Worm (Caenorhabditis elegans) whole organism, L2 larva: Measurements from ENCODE around the gene hlh-13.
"Not testable (repeated sequence)": the region's sequence is repeated elsewhere in the genome, so short reads cannot be mapped to it uniquely, and the experiment has no call there.

Experiments
- C34F6.9 ChIP-seq: fragments of 150-350 bp; optimal IDR thresholded peaks from 2 replicates; lab custom pipeline; 2014; ENCODE audit warnings: missing biosample characterization, missing genetic modification characterization
- F13H6.1 ChIP-seq: sonication (generic microtip); optimal IDR thresholded peaks from 2 replicates; lab custom pipeline; 2016; ENCODE audit warnings: missing genetic modification characterization, missing compliant biosample characterization
- R02D3.7 ChIP-seq: fragments of 150-350 bp; optimal IDR thresholded peaks from 2 replicates; lab custom pipeline; 2014; ENCODE audit warnings: missing biosample characterization, missing genetic modification characterization
- Y55F3AM.14 ChIP-seq: fragments of 200-800 bp; sonication (Bioruptor generic); optimal IDR thresholded peaks from 2 replicates; lab custom pipeline; 2018; ENCODE audit warnings: mild to moderate bottlenecking, missing genetic modification characterization, missing compliant biosample characterization
- ZK546.5 ChIP-seq: sonication (generic microtip); optimal IDR thresholded peaks from 2 replicates; lab custom pipeline; 2017; ENCODE audit warnings: missing biosample characterization, missing genetic modification characterization
- alr-1 ChIP-seq: fragments of 150-350 bp; optimal IDR thresholded peaks from 2 replicates; lab custom pipeline; 2014; ENCODE audit warnings: missing biosample characterization, missing genetic modification characterization
- aly-2 ChIP-seq: fragments of 150-350 bp; optimal IDR thresholded peaks from 2 replicates; lab custom pipeline; 2014; ENCODE audit warnings: missing biosample characterization, missing genetic modification characterization
- ama-1 ChIP-seq: fragments of 150-350 bp; optimal IDR thresholded peaks from 2 replicates; lab custom pipeline; 2018; ENCODE audit warnings: inconsistent platforms
- blmp-1 ChIP-seq: sonication (generic microtip); optimal IDR thresholded peaks from 2 replicates; lab custom pipeline; 2017; ENCODE audit warnings: missing genetic modification characterization, mild to moderate bottlenecking, missing compliant biosample characterization, antibody characterized with exemption, moderate library complexity; ENCODE audit not compliant: insufficient read depth
- ceh-16 ChIP-seq: fragments of 150-350 bp; optimal IDR thresholded peaks from 2 replicates; lab custom pipeline; 2014; ENCODE audit warnings: missing biosample characterization, missing genetic modification characterization
- crh-2 ChIP-seq: sonication (generic microtip); optimal IDR thresholded peaks from 2 replicates; lab custom pipeline; 2017; ENCODE audit warnings: missing biosample characterization, missing genetic modification characterization
- dmd-4 ChIP-seq: sonication (generic microtip); optimal IDR thresholded peaks from 2 replicates; lab custom pipeline; 2017; ENCODE audit warnings: missing biosample characterization, missing genetic modification characterization
- elt-1 ChIP-seq: fragments of 150-350 bp; optimal IDR thresholded peaks from 2 replicates; lab custom pipeline; 2014; ENCODE audit warnings: missing biosample characterization, missing genetic modification characterization
- gmeb-1 ChIP-seq: fragments of 150-350 bp; optimal IDR thresholded peaks from 2 replicates; lab custom pipeline; 2014; ENCODE audit warnings: missing biosample characterization, missing genetic modification characterization
- lin-11 ChIP-seq: fragments of 150-350 bp; sonication (generic microtip); optimal IDR thresholded peaks from 2 replicates; lab custom pipeline; 2014; ENCODE audit warnings: missing biosample characterization, missing genetic modification characterization, inconsistent platforms, mixed read lengths
- lin-13 ChIP-seq: fragments of 150-350 bp; optimal IDR thresholded peaks from 2 replicates; lab custom pipeline; 2014; ENCODE audit warnings: missing biosample characterization, missing genetic modification reagents, missing genetic modification characterization
- lin-39 ChIP-seq: fragments of 150-350 bp; optimal IDR thresholded peaks from 2 replicates; lab custom pipeline; 2014; ENCODE audit warnings: missing biosample characterization, missing genetic modification reagents, missing genetic modification characterization
- lsy-2 ChIP-seq, 2 experiments: fragments of 150-350 bp in 1 of 2; sonication (generic microtip) in 1 of 2; optimal IDR thresholded peaks; 2 replicates each; lab custom pipeline; 2014 to 2017; ENCODE audit warnings: missing biosample characterization in 2 of 2, missing genetic modification characterization in 2 of 2
- mbf-1 ChIP-seq: sonication (generic microtip); optimal IDR thresholded peaks from 2 replicates; lab custom pipeline; 2017; ENCODE audit warnings: missing biosample characterization, missing genetic modification characterization
- mdl-1 ChIP-seq, 2 experiments: fragments of 150-350 bp in 1 of 2; sonication (generic microtip) in 1 of 2; optimal IDR thresholded peaks; 2 replicates each; lab custom pipeline; 2017; ENCODE audit warnings: missing biosample characterization in 2 of 2, missing genetic modification characterization in 2 of 2
- nhr-10 ChIP-seq: sonication (generic microtip); optimal IDR thresholded peaks from 2 replicates; lab custom pipeline; 2017; ENCODE audit warnings: missing biosample characterization, missing genetic modification characterization
- nhr-11 ChIP-seq: fragments of 150-350 bp; optimal IDR thresholded peaks from 2 replicates; lab custom pipeline; 2014; ENCODE audit warnings: missing biosample characterization, missing genetic modification characterization
- nhr-12 ChIP-seq: fragments of 150-350 bp; optimal IDR thresholded peaks from 2 replicates; lab custom pipeline; 2014; ENCODE audit warnings: missing biosample characterization, missing genetic modification characterization
- nhr-129 ChIP-seq: fragments of 150-350 bp; optimal IDR thresholded peaks from 2 replicates; lab custom pipeline; 2014; ENCODE audit warnings: missing biosample characterization, missing genetic modification characterization
- nhr-21 ChIP-seq: fragments of 150-350 bp; optimal IDR thresholded peaks from 2 replicates; lab custom pipeline; 2014; ENCODE audit warnings: missing biosample characterization, missing genetic modification characterization
- nhr-23 ChIP-seq: fragments of 150-350 bp; optimal IDR thresholded peaks from 2 replicates; lab custom pipeline; 2014; ENCODE audit warnings: missing biosample characterization, missing genetic modification reagents, missing genetic modification characterization
- nhr-237 ChIP-seq: fragments of 150-350 bp; optimal IDR thresholded peaks from 2 replicates; lab custom pipeline; 2014; ENCODE audit warnings: missing biosample characterization, missing genetic modification characterization
- nhr-25 ChIP-seq: fragments of 150-350 bp; sonication (generic microtip); optimal IDR thresholded peaks from 3 replicates; lab custom pipeline; 2014; ENCODE audit warnings: missing biosample characterization, missing genetic modification characterization
- nhr-6 ChIP-seq: fragments of 150-350 bp; optimal IDR thresholded peaks from 2 replicates; lab custom pipeline; 2014; ENCODE audit warnings: missing biosample characterization, missing genetic modification characterization
- nhr-77 ChIP-seq: fragments of 150-350 bp; optimal IDR thresholded peaks from 2 replicates; lab custom pipeline; 2014; ENCODE audit warnings: missing biosample characterization, missing genetic modification characterization
- peb-1 ChIP-seq: fragments of 150-350 bp; optimal IDR thresholded peaks from 2 replicates; lab custom pipeline; 2014; ENCODE audit warnings: missing biosample characterization, missing genetic modification characterization
- sem-4 ChIP-seq: fragments of 150-350 bp; optimal IDR thresholded peaks from 2 replicates; lab custom pipeline; 2014; ENCODE audit warnings: missing biosample characterization, missing genetic modification reagents, missing genetic modification characterization
- skn-1 ChIP-seq: sonication (generic microtip); optimal IDR thresholded peaks from 2 replicates; lab custom pipeline; 2017; ENCODE audit warnings: missing biosample characterization, missing genetic modification characterization
- sma-3 ChIP-seq: sonication (generic microtip); optimal IDR thresholded peaks from 2 replicates; lab custom pipeline; 2016; ENCODE audit warnings: missing genetic modification reagents, missing genetic modification characterization, missing compliant biosample characterization
- sma-9 ChIP-seq, 2 experiments: fragments of 150-350 bp in 1 of 2; sonication (generic microtip) in 1 of 2; optimal IDR thresholded peaks; 2 replicates each; lab custom pipeline; 2014 to 2016; ENCODE audit warnings: missing genetic modification characterization in 2 of 2, mild to moderate bottlenecking in 1 of 2, missing biosample characterization in 1 of 2, missing compliant biosample characterization in 1 of 2, missing genetic modification reagents in 1 of 2, moderate library complexity in 1 of 2
- snpc-4 ChIP-seq: fragments of 150-350 bp; optimal IDR thresholded peaks from 2 replicates; lab custom pipeline; 2014; ENCODE audit warnings: missing biosample characterization, missing genetic modification characterization
- unc-39 ChIP-seq: fragments of 150-350 bp; optimal IDR thresholded peaks from 2 replicates; lab custom pipeline; 2014; ENCODE audit warnings: missing biosample characterization, missing genetic modification characterization
- ztf-4 ChIP-seq: fragments of 150-350 bp; optimal IDR thresholded peaks from 2 replicates; lab custom pipeline; 2014; ENCODE audit warnings: missing biosample characterization, missing genetic modification characterization

The hlh-13 gene

DNA sequence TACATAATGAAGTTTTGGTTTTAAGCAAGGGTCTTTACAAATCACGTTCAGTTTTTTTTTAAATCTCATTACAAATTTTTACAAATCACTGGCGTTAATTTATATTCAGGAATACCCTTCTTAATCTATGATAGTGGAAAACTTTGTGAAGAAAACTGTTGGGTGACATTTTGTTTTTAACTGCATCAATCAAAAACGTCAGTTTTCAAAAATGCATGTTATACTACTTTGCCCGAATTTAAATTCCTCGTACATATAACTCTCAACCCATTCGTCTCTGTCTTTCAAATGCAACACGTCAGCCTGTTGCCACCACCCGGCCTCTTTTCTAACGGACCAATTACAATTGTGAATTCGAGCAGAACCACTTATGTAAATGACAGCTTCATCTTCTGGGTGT lies at the start of gene hlh-13:
Gene hlh-13, plus strand, starts transcription at position 301 of the 400 bp plus-strand sequence.
- TF ChIP-seq sma-9 (GFP tag; optimal IDR thresholded peaks at IDR 0.05; lab: Kevin White, UChicago) (no peak), sma-9 (tag; optimal IDR thresholded peaks at IDR 0.05; lab: Kevin White, UChicago) (no peak), nhr-6 (no peak), nhr-11 (tag; lab: Kevin White, UChicago) (no peak), nhr-237 (no peak), ama-1 (lab: Kevin White, UChicago) (no peak), lin-39 (no peak), lsy-2 (tag; optimal IDR thresholded peaks at IDR 0.05; lab: Kevin White, UChicago) (no peak), nhr-10 (tag; lab: Kevin White, UChicago) (no peak), unc-39 (tag; lab: Kevin White, UChicago) (no peak), C34F6.9 (no peak), peb-1 (no peak), nhr-12 (tag; lab: Kevin White, UChicago) (no peak), sem-4 (tag; lab: Kevin White, UChicago) (no peak), mbf-1 (tag; lab: Kevin White, UChicago) (no peak), snpc-4 (tag; lab: Kevin White, UChicago) (no peak), mdl-1 (tag; optimal IDR thresholded peaks at IDR 0.05; lab: Kevin White, UChicago) (no peak), R02D3.7 (tag; lab: Kevin White, UChicago) (no peak)
- TF ChIP-seq, all 48 proteins: peak for 0

DNA sequence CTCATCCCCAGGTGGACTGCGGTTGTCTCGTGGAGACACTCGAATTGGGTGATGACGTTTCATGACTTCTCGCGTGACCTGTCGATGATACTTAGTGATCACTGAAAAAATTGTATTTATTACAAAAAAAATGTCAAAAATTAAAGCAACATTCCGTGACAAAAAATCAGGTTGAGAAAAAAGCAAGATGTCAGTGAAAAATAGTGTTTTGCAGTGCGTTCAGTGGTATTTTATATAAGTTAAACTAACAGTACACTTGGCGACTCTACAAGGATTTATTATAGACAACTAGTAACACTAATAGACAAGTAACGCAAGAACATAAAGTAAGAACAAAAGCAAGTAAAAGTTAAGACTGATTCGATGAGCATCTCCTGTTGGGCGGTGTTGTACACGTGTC lies 49.2 kb upstream of the hlh-13 start, which contains the start of gene F20B6.5:
Gene F20B6.5, minus strand, starts transcription at position 101 of the 400 bp plus-strand sequence.
- TF ChIP-seq snpc-4, F13H6.1, nhr-11 (tag; lab: Kevin White, UChicago): not testable (repeated sequence)

DNA sequence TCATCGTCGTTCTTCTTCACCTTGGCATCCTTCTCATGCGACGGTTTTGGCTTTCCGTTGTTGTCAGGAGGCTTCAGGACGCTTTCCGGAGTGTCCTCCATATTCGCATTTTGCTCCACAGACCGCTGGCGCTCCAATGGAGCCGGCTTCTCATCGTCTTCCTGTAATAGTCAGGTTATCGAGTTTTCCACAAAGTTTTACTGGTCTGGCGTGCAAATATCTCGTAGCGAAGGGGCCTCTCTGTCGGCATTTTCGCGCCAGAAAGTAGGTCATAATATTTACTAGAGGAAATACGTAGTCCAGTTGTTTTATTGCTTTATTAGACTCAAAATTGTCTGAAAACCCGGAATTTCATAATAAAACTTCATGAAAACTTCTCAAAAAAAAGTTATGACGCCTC lies 46.9 kb upstream of the hlh-13 start, which contains the start of gene F20B6.6:
Gene F20B6.6, minus strand, starts transcription at position 101 of the 400 bp plus-strand sequence.
- TF ChIP-seq sem-4 (tag; lab: Kevin White, UChicago); nhr-237; ztf-4 (tag; lab: Kevin White, UChicago): not testable (repeated sequence)

DNA sequence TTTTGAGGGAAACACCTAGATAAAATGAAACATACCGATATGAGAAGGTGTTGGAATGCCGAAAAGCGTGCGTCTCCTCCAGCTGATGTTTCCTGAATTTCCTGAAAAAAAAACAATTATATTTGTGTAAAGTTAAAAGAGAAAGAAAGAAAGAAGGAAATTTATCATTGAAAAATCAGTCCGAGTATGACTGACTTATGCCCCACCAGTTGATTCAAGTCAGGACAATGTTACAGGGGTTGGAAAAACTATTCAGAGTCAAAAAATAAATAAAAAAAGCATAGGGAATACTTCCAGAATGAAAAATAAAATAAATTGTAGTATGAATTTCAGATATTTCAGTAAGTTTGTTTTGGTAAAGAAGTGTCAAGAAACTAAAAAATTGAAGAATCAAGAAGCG lies 41.7 kb upstream of the hlh-13 start, which contains the start of gene F20B6.9:
Gene F20B6.9, minus strand, starts transcription at position 101 of the 400 bp plus-strand sequence.
- TF ChIP-seq nhr-25, R02D3.7, nhr-77 (tag; lab: Kevin White, UChicago): not testable (repeated sequence)

DNA sequence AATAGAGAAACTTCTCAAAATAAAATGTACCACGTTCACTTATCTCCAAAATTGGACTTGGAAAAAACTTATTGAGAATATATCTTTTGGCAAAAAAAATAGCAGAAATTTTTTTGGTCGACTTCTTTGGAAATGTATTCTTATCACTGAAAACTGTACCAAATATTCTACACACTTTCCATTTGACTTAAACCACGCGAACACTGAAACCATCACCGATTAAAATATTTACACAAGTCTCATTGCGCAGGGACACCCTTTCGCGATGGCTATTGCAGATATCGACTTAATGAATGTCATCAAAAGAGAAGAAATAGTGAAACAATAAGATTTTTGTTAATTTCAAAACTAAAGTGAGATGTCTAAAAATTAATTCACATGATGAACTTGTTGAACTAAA lies 40.6 kb upstream of the hlh-13 start:
- TF ChIP-seq nhr-25 (tag; lab: Kevin White, UChicago) (no peak), ama-1 (lab: Kevin White, UChicago) (no peak), nhr-21 (tag; lab: Kevin White, UChicago) (peak; percentile 60), crh-2 (tag; lab: Kevin White, UChicago) (peak; percentile 69), sma-3 (peak; percentile 80), aly-2 (tag; lab: Kevin White, UChicago) (no peak), lin-11 (tag; lab: Kevin White, UChicago) (no peak), lin-39 (no peak), nhr-6 (peak; percentile 73), snpc-4 (tag; lab: Kevin White, UChicago) (peak; percentile 24), sma-9 (GFP tag; optimal IDR thresholded peaks at IDR 0.05; lab: Kevin White, UChicago) (peak; percentile 75), sma-9 (tag; optimal IDR thresholded peaks at IDR 0.05; lab: Kevin White, UChicago) (no peak), nhr-77 (tag; lab: Kevin White, UChicago) (peak; percentile 79), gmeb-1 (tag; lab: Kevin White, UChicago) (peak; percentile 79), mbf-1 (tag; lab: Kevin White, UChicago) (peak; percentile 45), elt-1 (tag; lab: Kevin White, UChicago) (no peak), nhr-129 (tag; lab: Kevin White, UChicago) (peak; percentile 48), lsy-2 (tag; optimal IDR thresholded peaks at IDR 0.05; lab: Kevin White, UChicago) (peak in 1 of 2 experiments; percentile 54), nhr-10 (tag; lab: Kevin White, UChicago) (no peak), nhr-23 (tag; lab: Kevin White, UChicago) (no peak)
- TF ChIP-seq, all 48 proteins: peak for 11

DNA sequence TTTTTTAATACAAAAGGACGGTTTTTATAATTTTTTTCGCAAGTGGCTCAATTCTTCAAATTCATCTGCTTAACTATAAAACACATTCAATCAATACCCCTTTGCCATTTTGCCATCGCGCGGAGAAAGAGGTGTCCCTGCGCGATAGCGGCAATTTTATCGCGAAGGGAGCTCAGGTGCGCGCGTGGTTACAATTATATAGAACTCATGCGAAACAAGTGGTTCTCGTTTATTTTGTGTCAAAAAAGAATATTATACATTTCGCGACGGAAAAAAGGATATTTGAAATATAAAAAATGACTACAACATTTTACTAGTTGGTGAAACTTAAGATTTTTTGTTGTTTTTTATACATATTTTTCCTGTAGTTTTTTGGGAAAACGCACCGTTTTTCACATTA lies 39.9 kb upstream of the hlh-13 start:
- TF ChIP-seq skn-1 (tag; lab: Kevin White, UChicago): peak; percentile 94
- peak; percentile 83 for TF ChIP-seq dmd-4
- peak; percentile 85 for TF ChIP-seq blmp-1
- TF ChIP-seq nhr-237: peak; percentile 99
- peak; percentile 98 for TF ChIP-seq nhr-6
- peak; percentile 100 for TF ChIP-seq crh-2 (tag; lab: Kevin White, UChicago)
- TF ChIP-seq ceh-16 (tag; lab: Kevin White, UChicago): peak; percentile 96
- peak; percentile 95 to 97 for TF ChIP-seq mdl-1 (tag; optimal IDR thresholded peaks at IDR 0.05; lab: Kevin White, UChicago)
- TF ChIP-seq lin-11 (tag; lab: Kevin White, UChicago): peak; percentile 100
- TF ChIP-seq nhr-25 (tag; lab: Kevin White, UChicago): peak; percentile 98
- TF ChIP-seq Y55F3AM.14 (GFP tag; lab: Kevin White, UChicago): peak; percentile 93
- peak; percentile 99 for TF ChIP-seq sem-4 (tag; lab: Kevin White, UChicago)
- TF ChIP-seq nhr-21 (tag; lab: Kevin White, UChicago): peak; percentile 100
- peak; percentile 94 for TF ChIP-seq gmeb-1 (tag; lab: Kevin White, UChicago)
- TF ChIP-seq ama-1 (lab: Kevin White, UChicago): peak; percentile 66
- TF ChIP-seq alr-1: peak; percentile 66
- peak; percentile 99 for TF ChIP-seq ztf-4 (tag; lab: Kevin White, UChicago)
- TF ChIP-seq nhr-10 (tag; lab: Kevin White, UChicago): peak; percentile 100
- peak; percentile 99 for TF ChIP-seq lin-13 (GFP tag; lab: Kevin White, UChicago)
- peak; percentile 83 for TF ChIP-seq ZK546.5 (tag; lab: Kevin White, UChicago)
- TF ChIP-seq nhr-23 (tag; lab: Kevin White, UChicago): peak; percentile 49
- peak; percentile 99 for TF ChIP-seq C34F6.9
